Fruit fly (Drosophila melanogaster): ENCODE data around the gene Vps16A.

Gene Vps16A

dm6 chr3R:9266765-9267164 is at the start of gene Vps16A, which contains the start of gene TrpRS:
Vps16A (plus strand) TSS chr3R:9267019.
TrpRS (minus strand) TSS chr3R:9266904.
- TF ChIP-seq CG17801 (GFP tag; optimal IDR thresholded peaks at IDR 0.05; ENCODE audit: partially characterized antibody), result peak; percentile 41

dm6 chr3R:9217607-9218006 is 49.2 kb upstream of the Vps16A start:
- TF ChIP-seq CG17801 (GFP tag; optimal IDR thresholded peaks at IDR 0.05; ENCODE audit: partially characterized antibody), result no peak

dm6 chr3R:9220064-9220864 is 46.6 kb upstream of the Vps16A start:
- TF ChIP-seq CG17801 (GFP tag; optimal IDR thresholded peaks at IDR 0.05; ENCODE audit: partially characterized antibody), result no peak

- TF ChIP-seq CG17801 (GFP tag; optimal IDR thresholded peaks at IDR 0.05; ENCODE audit: partially characterized antibody), result peak; percentile 81
These were observed 44.5 kb upstream of the Vps16A start for dm6 chr3R:9222355-9222754.

dm6 chr3R:9224807-9225206 is 42.0 kb upstream of the Vps16A start:
- TF ChIP-seq CG17801 (GFP tag; optimal IDR thresholded peaks at IDR 0.05; ENCODE audit: partially characterized antibody), result peak; percentile 12

dm6 chr3R:9226146-9226545 is 40.7 kb upstream of the Vps16A start:
- TF ChIP-seq CG17801 (GFP tag; optimal IDR thresholded peaks at IDR 0.05; ENCODE audit: partially characterized antibody), result no peak

- peak; percentile 91 for TF ChIP-seq CG17801 (GFP tag; optimal IDR thresholded peaks at IDR 0.05; ENCODE audit: partially characterized antibody)
These were observed 40.0 kb upstream of the Vps16A start for dm6 chr3R:9226701-9227313.

- TF ChIP-seq CG17801 (GFP tag; optimal IDR thresholded peaks at IDR 0.05; ENCODE audit: partially characterized antibody), result peak; percentile 86
These were observed 39.5 kb upstream of the Vps16A start for dm6 chr3R:9227330-9227729.

- TF ChIP-seq CG17801 (GFP tag; optimal IDR thresholded peaks at IDR 0.05; ENCODE audit: partially characterized antibody), result no peak
These were observed 38.9 kb upstream of the Vps16A start for dm6 chr3R:9227944-9228343.

- TF ChIP-seq CG17801 (GFP tag; optimal IDR thresholded peaks at IDR 0.05; ENCODE audit: partially characterized antibody), result peak; percentile 95
These were observed 37.6 kb upstream of the Vps16A start for dm6 chr3R:9229075-9229835.

dm6 chr3R:9229996-9230601 is 36.7 kb upstream of the Vps16A start:
- TF ChIP-seq CG17801 (GFP tag; optimal IDR thresholded peaks at IDR 0.05; ENCODE audit: partially characterized antibody), result peak; percentile 48

dm6 chr3R:9232346-9232745 is 34.5 kb upstream of the Vps16A start:
- TF ChIP-seq CG17801 (GFP tag; optimal IDR thresholded peaks at IDR 0.05; ENCODE audit: partially characterized antibody), result no peak

dm6 chr3R:9233763-9234162 is 33.1 kb upstream of the Vps16A start:
- no peak for TF ChIP-seq CG17801 (GFP tag; optimal IDR thresholded peaks at IDR 0.05; ENCODE audit: partially characterized antibody)

dm6 chr3R:9234756-9235255 is 32.0 kb upstream of the Vps16A start:
- no peak for TF ChIP-seq CG17801 (GFP tag; optimal IDR thresholded peaks at IDR 0.05; ENCODE audit: partially characterized antibody)

dm6 chr3R:9236070-9236492 is 30.7 kb upstream of the Vps16A start:
- no peak for TF ChIP-seq CG17801 (GFP tag; optimal IDR thresholded peaks at IDR 0.05; ENCODE audit: partially characterized antibody)
